Fruit fly (Drosophila melanogaster) Kc167 (cell line): Measurements from ENCODE around the gene elg1.

ENCODE experiments used
- Myc ChIP-seq: fragments of >200 bp; optimal IDR thresholded peaks from 2 replicates; lab custom pipeline; 2017; ENCODE audit warnings: missing external identifiers
- Sin3A ChIP-seq: fragments of >200 bp; optimal IDR thresholded peaks from 2 replicates; lab custom pipeline; 2018; ENCODE audit warnings: missing external identifiers

dm6 chr3L:16175628-16176263 is 43.9 kb downstream of the elg1 start:
- no peak for TF ChIP-seq Sin3A (lab: Kevin White, UChicago)
- TF ChIP-seq Myc (lab: Kevin White, UChicago) = no peak
